Fruit fly (Drosophila melanogaster) whole organism, wandering third instar larva: ENCODE results near the gene HP5.
A peak's percentile ranks its signal among the peaks of the same experiment; 100 is the strongest.

ENCODE experiments used
- CG32264 ChIP-seq: fragments of 200-800 bp; sonication (Bioruptor generic); optimal IDR thresholded peaks from 2 replicates; lab custom pipeline; 2016; ENCODE audit warnings: missing biosample characterization, missing genetic modification characterization
- HLH106 ChIP-seq: fragments of 200-800 bp; optimal IDR thresholded peaks from 3 replicates; lab custom pipeline; 2019; ENCODE audit warnings: missing biosample characterization, mild to moderate bottlenecking, missing genetic modification characterization, moderate library complexity
- N ChIP-seq: fragments of >200 bp; optimal IDR thresholded peaks from 2 replicates; lab custom pipeline; 2018; ENCODE audit warnings: missing biosample characterization, missing external identifiers, missing genetic modification characterization
- OdsH ChIP-seq: fragments of 200-800 bp; sonication (Bioruptor generic); optimal IDR thresholded peaks from 2 replicates; lab custom pipeline; 2016; ENCODE audit warnings: missing biosample characterization, mild to moderate bottlenecking, missing genetic modification characterization
- br ChIP-seq: fragments of 200-800 bp; sonication (Bioruptor generic); optimal IDR thresholded peaks from 2 replicates; lab custom pipeline; 2016; ENCODE audit warnings: missing biosample characterization, missing genetic modification characterization
- dl ChIP-seq, 2 experiments: fragments of 175-275, 200-275 bp in 1 of 2; fragments of 200-275 bp in 1 of 2; sonication (Bioruptor generic); optimal IDR thresholded peaks; lab custom pipeline; 2018; ENCODE audit warnings: mild to moderate bottlenecking in 2 of 2, missing biosample characterization in 2 of 2, missing genetic modification characterization in 2 of 2, moderate library complexity in 2 of 2; ENCODE audit not compliant: partially characterized antibody in 2 of 2, insufficient read depth in 1 of 2
- dmrt93B ChIP-seq: fragments of 200-800 bp; sonication (Bioruptor generic); optimal IDR thresholded peaks from 2 replicates; lab custom pipeline; 2018; ENCODE audit warnings: missing biosample characterization, mild to moderate bottlenecking, missing genetic modification characterization
- ey ChIP-seq: fragments of 200-800 bp; sonication (Bioruptor generic); optimal IDR thresholded peaks from 2 replicates; lab custom pipeline; 2016; ENCODE audit warnings: missing biosample characterization, missing genetic modification characterization
- h ChIP-seq: fragments of 200-800 bp; sonication (Bioruptor generic); optimal IDR thresholded peaks from 3 replicates; lab custom pipeline; 2016; ENCODE audit warnings: missing biosample characterization, mild to moderate bottlenecking, missing genetic modification characterization
- lola ChIP-seq: fragments of >200 bp; optimal IDR thresholded peaks from 2 replicates; lab custom pipeline; 2017; ENCODE audit warnings: missing biosample characterization, missing genetic modification characterization
- pan ChIP-seq: fragments of >200 bp; optimal IDR thresholded peaks from 2 replicates; lab custom pipeline; 2017
- psq ChIP-seq: fragments of 200-800 bp; sonication (Bioruptor generic); optimal IDR thresholded peaks from 3 replicates; lab custom pipeline; 2017; ENCODE audit warnings: missing biosample characterization, mild to moderate bottlenecking, missing genetic modification characterization, moderate library complexity
- sage ChIP-seq: fragments of 200-800 bp; sonication (Bioruptor generic); optimal IDR thresholded peaks from 2 replicates; lab custom pipeline; 2016; ENCODE audit warnings: missing biosample characterization, mild to moderate bottlenecking, missing genetic modification characterization
- usp ChIP-seq: fragments of >200 bp; optimal IDR thresholded peaks from 2 replicates; lab custom pipeline; 2017; ENCODE audit warnings: missing biosample characterization, missing genetic modification characterization

DNA sequence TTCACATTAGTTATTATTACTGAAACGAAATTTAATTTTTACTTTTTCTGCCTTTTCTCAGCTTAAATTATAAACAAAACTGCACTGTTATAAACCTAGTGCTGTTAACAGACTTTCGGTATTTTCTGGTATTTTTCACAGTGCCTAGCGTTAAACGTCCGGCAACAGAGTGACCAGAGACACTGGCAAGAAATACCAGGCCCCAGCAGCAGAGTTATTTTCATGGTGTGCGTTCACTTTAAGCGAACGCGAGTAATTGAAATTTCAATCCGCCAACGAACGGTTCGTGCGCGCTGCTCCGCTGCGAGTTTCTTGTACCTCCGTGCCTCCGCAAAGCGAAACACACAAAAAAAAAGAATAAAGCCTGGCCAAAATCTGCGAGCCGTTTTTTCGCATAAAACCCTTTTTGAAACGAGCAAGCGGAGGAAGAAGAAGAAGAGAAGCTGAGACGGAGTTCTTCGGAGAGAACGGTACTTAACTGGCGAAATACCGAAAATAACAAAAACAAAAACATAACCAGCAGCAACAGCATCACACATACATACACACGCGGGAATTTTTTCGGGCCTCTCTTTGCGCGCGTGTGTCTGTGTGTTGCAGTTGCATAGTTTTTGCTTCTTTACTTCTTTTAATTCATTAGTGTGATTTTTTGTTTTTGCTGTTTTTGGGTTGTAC is 38.5 kb downstream of the HP5 start, which contains the start of gene Drak:
- no peak for TF ChIP-seq pan (lab: Kevin White, UChicago)
- TF ChIP-seq lola: no peak
- TF ChIP-seq OdsH: no peak
- no peak for TF ChIP-seq usp (GFP tag; lab: Kevin White, UChicago)
- TF ChIP-seq dl (GFP tag; optimal IDR thresholded peaks at IDR 0.05; lab: Kevin White, UChicago; ENCODE audit: insufficient read depth in 1 of 2, partially characterized antibody in 2 of 2): no peak
- TF ChIP-seq HLH106 (tag; lab: Kevin White, UChicago): no peak
- no peak for TF ChIP-seq sage
- TF ChIP-seq ey (GFP tag; lab: Kevin White, UChicago): no peak
- TF ChIP-seq br (GFP tag; lab: Kevin White, UChicago): no peak
- peak; percentile 17 for TF ChIP-seq h (GFP tag; lab: Kevin White, UChicago)
- peak; percentile 28 for TF ChIP-seq psq (GFP tag; lab: Kevin White, UChicago)
- TF ChIP-seq N (GFP tag; lab: Kevin White, UChicago): no peak
- no peak for TF ChIP-seq dmrt93B
- TF ChIP-seq CG32264 (GFP tag; lab: Kevin White, UChicago): no peak
